Fruit fly (Drosophila melanogaster) whole organism, embryonic: ENCODE results near the gene CG7135.

Experiments
- Atf3 ChIP-seq: fragments of 200-800 bp; sonication (Bioruptor generic); optimal IDR thresholded peaks from 3 replicates; lab custom pipeline; 2016; ENCODE audit warnings: missing biosample characterization, missing genetic modification characterization
- B-H2 ChIP-seq: fragments of 200-800 bp; sonication (Bioruptor generic); optimal IDR thresholded peaks from 2 replicates; lab custom pipeline; 2018; ENCODE audit warnings: missing biosample characterization, mild to moderate bottlenecking, missing genetic modification characterization
- CG10959 ChIP-seq: fragments of 200-800 bp; sonication (Bioruptor generic); IDR thresholded peaks from 2 replicates; pipeline ENCODE4 v1.3.6; 2022; ENCODE audit warnings: missing biosample characterization, missing genetic modification characterization
- CG11723 ChIP-seq: fragments of 200-800 bp; sonication (Bioruptor generic); optimal IDR thresholded peaks from 2 replicates; lab custom pipeline; 2017; ENCODE audit warnings: missing biosample characterization, mild to moderate bottlenecking, missing genetic modification characterization
- CG12155 ChIP-seq: fragments of 200-800 bp; sonication (Bioruptor generic); optimal IDR thresholded peaks from 3 replicates; lab custom pipeline; 2016; ENCODE audit warnings: missing biosample characterization, missing genetic modification characterization
- CG12219 ChIP-seq: fragments of 200-800 bp; sonication (Bioruptor generic); optimal IDR thresholded peaks from 3 replicates; lab custom pipeline; 2018; ENCODE audit warnings: missing biosample characterization, mild to moderate bottlenecking, missing genetic modification characterization
- CG12236 ChIP-seq: fragments of 200-800 bp; sonication (Bioruptor generic); optimal IDR thresholded peaks from 2 replicates; lab custom pipeline; 2016; ENCODE audit warnings: missing biosample characterization, missing genetic modification characterization
- CG12299 ChIP-seq: fragments of 200-800 bp; sonication (Bioruptor generic); optimal IDR thresholded peaks from 2 replicates; lab custom pipeline; 2018; ENCODE audit warnings: missing biosample characterization, mild to moderate bottlenecking, missing genetic modification characterization
- CG15696 ChIP-seq: fragments of 200-800 bp; sonication (Bioruptor generic); optimal IDR thresholded peaks from 2 replicates; lab custom pipeline; 2019; ENCODE audit warnings: missing biosample characterization, mild to moderate bottlenecking, missing genetic modification characterization, moderate library complexity
- CG17912 ChIP-seq: fragments of 200-800 bp; sonication (Bioruptor generic); optimal IDR thresholded peaks from 2 replicates; lab custom pipeline; 2018; ENCODE audit warnings: missing biosample characterization, mild to moderate bottlenecking, missing genetic modification characterization
- CG18262 ChIP-seq: fragments of 200-800 bp; optimal IDR thresholded peaks from 3 replicates; lab custom pipeline; 2019; ENCODE audit warnings: missing biosample characterization, mild to moderate bottlenecking, missing genetic modification characterization, moderate library complexity
- CG2678 ChIP-seq: fragments of 200-800 bp; sonication (Bioruptor generic); optimal IDR thresholded peaks from 3 replicates; lab custom pipeline; 2019; ENCODE audit warnings: missing biosample characterization, mild to moderate bottlenecking, missing genetic modification characterization, moderate library complexity
- CG2712 ChIP-seq: fragments of 200-800 bp; optimal IDR thresholded peaks from 3 replicates; lab custom pipeline; 2019; ENCODE audit warnings: missing biosample characterization, mild to moderate bottlenecking, missing genetic modification characterization, moderate library complexity
- CG32767 ChIP-seq: fragments of 200-800 bp; sonication (Bioruptor generic); IDR thresholded peaks from 2 replicates; pipeline ENCODE4 v1.3.6; 2022; ENCODE audit warnings: missing biosample characterization, missing genetic modification characterization
- CG4820 ChIP-seq: fragments of 200-800 bp; sonication (Bioruptor generic); optimal IDR thresholded peaks from 3 replicates; lab custom pipeline; 2016; ENCODE audit warnings: missing biosample characterization, missing genetic modification characterization
- CG8765 ChIP-seq: fragments of 200-800 bp; sonication (Bioruptor generic); IDR thresholded peaks from 2 replicates; pipeline ENCODE4 v1.3.6; 2022; ENCODE audit warnings: missing biosample characterization, missing genetic modification characterization
- CG9215 ChIP-seq: fragments of 200-800 bp; sonication (Bioruptor generic); IDR thresholded peaks from 2 replicates; pipeline ENCODE4 v1.3.6; 2022; ENCODE audit warnings: missing biosample characterization, missing genetic modification characterization
- CG9932 ChIP-seq: fragments of 200-800 bp; sonication (Bioruptor generic); IDR thresholded peaks from 2 replicates; pipeline ENCODE4 v1.3.6; 2022; ENCODE audit warnings: missing biosample characterization, missing genetic modification characterization
- Chrac-16 ChIP-seq: fragments of 200-800 bp; sonication (Bioruptor generic); optimal IDR thresholded peaks from 3 replicates; lab custom pipeline; 2016; ENCODE audit warnings: missing biosample characterization, missing genetic modification characterization
- Dbx ChIP-seq: fragments of 200-800 bp; sonication (Bioruptor generic); IDR thresholded peaks from 3 replicates; pipeline ENCODE4 v1.3.6; 2022; ENCODE audit warnings: missing biosample characterization, missing genetic modification characterization
- Dfd ChIP-seq, 2 experiments: fragments of >200 bp; optimal IDR thresholded peaks; 2 replicates each; lab custom pipeline; 2017; ENCODE audit warnings: missing biosample characterization in 2 of 2, missing genetic modification characterization in 2 of 2
- Gsc ChIP-seq: fragments of 200-800 bp; sonication (Bioruptor generic); IDR thresholded peaks from 2 replicates; pipeline ENCODE4 v1.3.6; 2022; ENCODE audit warnings: missing biosample characterization, missing genetic modification characterization
- H2.0 ChIP-seq: fragments of 200-800 bp; sonication (Bioruptor generic); IDR thresholded peaks from 2 replicates; pipeline ENCODE4 v1.3.6; 2022; ENCODE audit warnings: missing biosample characterization, missing genetic modification characterization
- HLH4C ChIP-seq: fragments of 200-800 bp; sonication (Bioruptor generic); IDR thresholded peaks from 3 replicates; pipeline ENCODE4 v1.3.6; 2022; ENCODE audit warnings: missing biosample characterization, missing genetic modification characterization; ENCODE audit not compliant: partially characterized antibody
- HmgZ ChIP-seq: fragments of 200-800 bp; sonication (Bioruptor generic); optimal IDR thresholded peaks from 2 replicates; lab custom pipeline; 2018; ENCODE audit warnings: missing biosample characterization, mild to moderate bottlenecking, missing genetic modification characterization
- Lim3 ChIP-seq: fragments of 200-800 bp; sonication (Bioruptor generic); IDR thresholded peaks from 2 replicates; pipeline ENCODE4 v1.3.6; 2022; ENCODE audit warnings: missing biosample characterization, missing genetic modification characterization
- NC2α ChIP-seq: fragments of 200-800 bp; sonication (Bioruptor generic); optimal IDR thresholded peaks from 2 replicates; lab custom pipeline; 2016; ENCODE audit warnings: missing biosample characterization, missing genetic modification characterization
- NFAT ChIP-seq: fragments of 200-800 bp; sonication (Bioruptor generic); IDR thresholded peaks from 2 replicates; pipeline ENCODE4 v1.3.6; 2022; ENCODE audit warnings: missing biosample characterization, missing genetic modification characterization
- Oaz ChIP-seq: fragments of 200-800 bp; sonication (Bioruptor generic); IDR thresholded peaks from 2 replicates; pipeline ENCODE4 v1.3.6; 2022; ENCODE audit warnings: missing biosample characterization, missing genetic modification characterization
- Oli ChIP-seq: fragments of 200-800 bp; sonication (Bioruptor generic); optimal IDR thresholded peaks from 2 replicates; lab custom pipeline; 2018; ENCODE audit warnings: missing biosample characterization, mild to moderate bottlenecking, missing genetic modification characterization, moderate library complexity
- PHDP ChIP-seq: fragments of 200-800 bp; sonication (Bioruptor generic); optimal IDR thresholded peaks from 3 replicates; lab custom pipeline; 2018; ENCODE audit warnings: missing biosample characterization, mild to moderate bottlenecking, missing genetic modification characterization, moderate library complexity
- Rfx ChIP-seq: fragments of 200-800 bp; sonication (Bioruptor generic); IDR thresholded peaks from 2 replicates; pipeline ENCODE4 v1.3.6; 2022; ENCODE audit warnings: missing biosample characterization, missing genetic modification characterization
- Spps ChIP-seq: fragments of 200-800 bp; sonication (Bioruptor generic); optimal IDR thresholded peaks from 2 replicates; lab custom pipeline; 2018; ENCODE audit warnings: missing biosample characterization, mild to moderate bottlenecking, missing genetic modification characterization
- Vsx1 ChIP-seq: fragments of 200-800 bp; sonication (Bioruptor generic); optimal IDR thresholded peaks from 2 replicates; lab custom pipeline; 2017; ENCODE audit warnings: missing biosample characterization, mild to moderate bottlenecking, missing genetic modification characterization, missing genetic modification reagents
- bab2 ChIP-seq: fragments of 200-800 bp; sonication (Bioruptor generic); optimal IDR thresholded peaks from 2 replicates; lab custom pipeline; 2016; ENCODE audit warnings: missing biosample characterization, missing genetic modification characterization
- cato ChIP-seq: fragments of 200-800 bp; sonication (Bioruptor generic); optimal IDR thresholded peaks from 2 replicates; lab custom pipeline; 2016; ENCODE audit warnings: missing biosample characterization, missing genetic modification characterization, borderline replicate concordance
- chif ChIP-seq, 2 experiments: fragments of 200-800 bp; sonication (Bioruptor generic); optimal IDR thresholded peaks; 3 replicates each; lab custom pipeline; 2016; ENCODE audit warnings: missing biosample characterization in 2 of 2, missing genetic modification characterization in 2 of 2
- esg ChIP-seq: fragments of 200-800 bp; sonication (Bioruptor generic); conservative IDR thresholded peaks from 2 replicates; pipeline ENCODE4 v1.3.6; 2022; ENCODE audit warnings: missing biosample characterization, missing genetic modification characterization
- ftz-f1 ChIP-seq: fragments of 200-800 bp; sonication (Bioruptor generic); optimal IDR thresholded peaks from 2 replicates; lab custom pipeline; 2016; ENCODE audit warnings: missing biosample characterization, missing genetic modification characterization
- gem ChIP-seq: fragments of 200-800 bp; sonication (Bioruptor generic); optimal IDR thresholded peaks from 2 replicates; lab custom pipeline; 2019; ENCODE audit warnings: missing biosample characterization, mild to moderate bottlenecking, missing genetic modification characterization, moderate library complexity
- ham ChIP-seq: fragments of 200-800 bp; sonication (Bioruptor generic); IDR thresholded peaks from 2 replicates; pipeline ENCODE4 v1.3.6; 2022; ENCODE audit warnings: missing biosample characterization, missing genetic modification characterization
- hth ChIP-seq: fragments of >200 bp; optimal IDR thresholded peaks from 2 replicates; lab custom pipeline; 2017; ENCODE audit warnings: inconsistent platforms
- lab ChIP-seq: fragments of 200-800 bp; sonication (Bioruptor generic); optimal IDR thresholded peaks from 3 replicates; lab custom pipeline; 2017; ENCODE audit warnings: missing biosample characterization, missing genetic modification characterization, mild to moderate bottlenecking, moderate library complexity, missing genetic modification reagents
- nerfin-2 ChIP-seq: fragments of 200-800 bp; sonication (Bioruptor generic); IDR thresholded peaks from 2 replicates; pipeline ENCODE4 v1.3.6; 2022; ENCODE audit warnings: missing biosample characterization, missing genetic modification characterization; ENCODE audit not compliant: partially characterized antibody
- otp ChIP-seq: fragments of 200-800 bp; sonication (Bioruptor generic); IDR thresholded peaks from 3 replicates; pipeline ENCODE4, ENCODE4 v1.3.6; 2022; ENCODE audit warnings: missing biosample characterization, missing genetic modification characterization
- peb ChIP-seq: fragments of 200-800 bp; sonication (Bioruptor generic); IDR thresholded peaks from 2 replicates; pipeline ENCODE4 v1.3.6; 2022; ENCODE audit warnings: missing biosample characterization, missing genetic modification characterization
- schlank ChIP-seq: fragments of 200-800 bp; sonication (Bioruptor generic); optimal IDR thresholded peaks from 2 replicates; lab custom pipeline; 2018; ENCODE audit warnings: missing biosample characterization, mild to moderate bottlenecking, missing genetic modification characterization
- sob ChIP-seq: fragments of 200-800 bp; sonication (Bioruptor generic); IDR thresholded peaks from 2 replicates; pipeline ENCODE4 v1.3.6; 2022; ENCODE audit warnings: missing biosample characterization, missing genetic modification characterization
- tgo ChIP-seq: fragments of 200-800 bp; sonication (Bioruptor generic); IDR thresholded peaks from 3 replicates; pipeline ENCODE4 v1.3.6; 2022; ENCODE audit warnings: missing biosample characterization, missing genetic modification characterization
- tup ChIP-seq: fragments of 200-800 bp; sonication (Bioruptor generic); optimal IDR thresholded peaks from 2 replicates; lab custom pipeline; 2016; ENCODE audit warnings: missing biosample characterization, mild to moderate bottlenecking, missing genetic modification characterization, moderate library complexity
- vnd ChIP-seq: fragments of 200-800 bp; sonication (Bioruptor generic); IDR thresholded peaks from 3 replicates; pipeline ENCODE4 v1.3.6; 2022; ENCODE audit warnings: missing biosample characterization, missing genetic modification characterization; ENCODE audit not compliant: partially characterized antibody
- wor ChIP-seq: fragments of 200-800 bp; sonication (Bioruptor generic); IDR thresholded peaks from 2 replicates; pipeline ENCODE4 v1.3.6; 2022; ENCODE audit warnings: missing biosample characterization, missing genetic modification characterization

The CG7135 gene

dm6 chrX:18085470-18085797 is 18.0 kb upstream of the CG7135 start, which contains the start of gene Ada3 (continued):
- TF ChIP-seq PHDP (tag; lab: Kevin White, UChicago) (peak; percentile 65), Chrac-16 (GFP tag; lab: Kevin White, UChicago) (peak; percentile 79), CG12299 (tag; lab: Kevin White, UChicago) (peak; percentile 31), peb (GFP tag; lab: Robert Waterston, UW) (peak; percentile 48; the same call in 1 of the 2 replicates), otp (GFP tag; lab: Robert Waterston, UW) (no peak; the same call in 2 of the 3 replicates), Gsc (GFP tag; lab: Robert Waterston, UW) (no peak), HmgZ (tag; lab: Kevin White, UChicago) (peak; percentile 76), Oli (tag; lab: Kevin White, UChicago) (peak; percentile 54), HLH4C (GFP tag; lab: Robert Waterston, UW) (no peak), CG8765 (no peak), wor (GFP tag; lab: Robert Waterston, UW) (no peak), hth (lab: Kevin White, UChicago) (no peak), chif (GFP tag; optimal IDR thresholded peaks at IDR 0.05; lab: Kevin White, UChicago) (peak; percentile 64 to 67), CG9932 (GFP tag; lab: Robert Waterston, UW) (peak; percentile 85), cato (GFP tag; lab: Kevin White, UChicago) (peak; percentile 72), B-H2 (GFP tag; lab: Kevin White, UChicago) (peak; percentile 59), Atf3 (peak; percentile 69), tgo (GFP tag; lab: Robert Waterston, UW) (peak; percentile 69), CG17912 (no peak), CG4820 (GFP tag; lab: Kevin White, UChicago) (peak; percentile 68), sob (GFP tag; lab: Robert Waterston, UW) (peak; percentile 74; the same call in 1 of the 2 replicates), CG12236 (GFP tag; lab: Kevin White, UChicago) (peak; percentile 35), Oaz (GFP tag; lab: Robert Waterston, UW) (peak; percentile 57), CG12155 (GFP tag; lab: Kevin White, UChicago) (peak; percentile 82), NFAT (GFP tag; lab: Robert Waterston, UW) (peak; percentile 75), CG2678 (peak; percentile 74), bab2 (peak; percentile 87), schlank (tag; lab: Kevin White, UChicago) (no peak), Vsx1 (GFP tag; lab: Kevin White, UChicago) (peak; percentile 29), CG12219 (GFP tag; lab: Kevin White, UChicago) (peak; percentile 48), gem (tag; lab: Kevin White, UChicago) (peak; percentile 85), CG9215 (GFP tag; lab: Robert Waterston, UW) (peak; percentile 67), CG18262 (tag; lab: Kevin White, UChicago) (peak; percentile 66), CG15696 (tag; lab: Kevin White, UChicago) (peak; percentile 73), Spps (tag; lab: Kevin White, UChicago) (no peak), ham (no peak), CG32767 (GFP tag; lab: Robert Waterston, UW) (no peak), NC2α (peak; percentile 41), ftz-f1 (GFP tag; lab: Kevin White, UChicago) (no peak), Dfd (GFP tag; optimal IDR thresholded peaks at IDR 0.05; lab: Kevin White, UChicago) (peak in 1 of 2 experiments; percentile 23), Rfx (GFP tag; lab: Robert Waterston, UW) (peak; percentile 79; the same call in 1 of the 2 replicates), nerfin-2 (GFP tag; lab: Robert Waterston, UW) (no peak), CG10959 (0 out of 2 replicates have a peak, but pooled peaks have one; percentile 15), tup (peak; percentile 53), H2.0 (GFP tag; lab: Robert Waterston, UW) (peak; percentile 37; the same call in 1 of the 2 replicates), esg (peak; percentile 73), CG11723 (GFP tag; lab: Kevin White, UChicago) (peak; percentile 50), Dbx (GFP tag; lab: Robert Waterston, UW) (peak; percentile 74; the same call in 2 of the 3 replicates), Lim3 (no peak), lab (GFP tag; lab: Kevin White, UChicago) (peak; percentile 82), CG2712 (peak; percentile 74), vnd (GFP tag; lab: Robert Waterston, UW) (no peak)
